Worm (Caenorhabditis elegans): Measurements from ENCODE around the gene C39B10.7.
A peak's percentile ranks its signal among the peaks of the same experiment; 100 is the strongest.

The C39B10.7 gene

DNA sequence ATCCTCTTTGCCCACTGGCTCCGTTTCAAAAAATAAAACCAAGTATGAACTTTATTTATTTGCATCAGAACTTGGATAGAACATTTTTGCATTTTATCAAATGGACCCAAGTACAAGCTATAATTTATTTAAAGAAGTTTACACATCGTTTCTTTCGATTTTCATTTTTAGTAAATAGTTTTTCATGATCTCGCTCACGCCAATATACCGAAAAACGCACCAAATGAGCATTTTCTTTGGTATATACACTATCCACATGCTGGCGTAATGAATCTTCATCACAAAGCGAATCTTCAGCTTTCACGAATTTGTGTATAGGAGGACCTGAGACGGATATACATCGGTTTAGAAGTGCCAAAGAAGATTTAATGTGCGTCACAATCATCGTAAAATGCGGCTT, at the start of gene C39B10.7:
Gene C39B10.7, plus strand, starts transcription at position 301 of the 400 bp plus-strand sequence.
- TF ChIP-seq M03D4.4 (tag; optimal IDR thresholded peaks at IDR 0.05) = no peak
- no peak for TF ChIP-seq ceh-39 (tag; optimal IDR thresholded peaks at IDR 0.05)
- TF ChIP-seq nhr-76 (tag; optimal IDR thresholded peaks at IDR 0.05) = no peak
- TF ChIP-seq cnd-1 (tag; optimal IDR thresholded peaks at IDR 0.05) = no peak
- no peak for TF ChIP-seq sem-2 (GFP tag; optimal IDR thresholded peaks at IDR 0.05)
- TF ChIP-seq drap-1 (GFP tag; optimal IDR thresholded peaks at IDR 0.05) = no peak
- no peak for TF ChIP-seq mls-2 (tag; optimal IDR thresholded peaks at IDR 0.05)
- TF ChIP-seq lin-13 (tag; optimal IDR thresholded peaks at IDR 0.05) = no peak
- no peak for TF ChIP-seq nhr-2 (tag; optimal IDR thresholded peaks at IDR 0.05)
- TF ChIP-seq lin-32 (GFP tag; optimal IDR thresholded peaks at IDR 0.05) = no peak
- TF ChIP-seq unc-120 (tag; optimal IDR thresholded peaks at IDR 0.05; ENCODE audit: poor library complexity, severe bottlenecking) = no peak
- no peak for TF ChIP-seq hlh-1 (tag; optimal IDR thresholded peaks at IDR 0.05)
- TF ChIP-seq mep-1 (tag; optimal IDR thresholded peaks at IDR 0.05) = no peak
- no peak for TF ChIP-seq bed-3 (GFP tag; optimal IDR thresholded peaks at IDR 0.05)
- no peak for TF ChIP-seq ces-1 (GFP tag; optimal IDR thresholded peaks at IDR 0.05)
- no peak for TF ChIP-seq zip-8 (tag; optimal IDR thresholded peaks at IDR 0.05)

DNA sequence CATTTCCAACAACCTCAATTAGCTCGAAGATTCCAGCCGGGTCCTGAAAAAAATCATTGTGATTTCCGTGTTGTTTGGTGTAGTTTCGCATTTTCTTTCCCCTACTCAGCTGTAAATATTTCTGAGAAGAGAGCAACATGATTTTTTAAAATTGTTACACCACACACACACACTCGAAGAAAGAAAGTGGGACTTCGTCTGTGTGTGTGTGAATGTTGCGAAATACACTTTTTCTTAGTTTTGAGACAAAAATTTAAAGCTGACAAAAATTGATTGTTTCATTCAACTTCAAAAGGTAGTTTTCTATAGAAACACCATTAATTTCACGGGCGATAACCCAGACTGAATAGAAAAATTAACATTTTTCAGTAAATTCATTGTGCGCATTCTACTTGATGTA, 48.6 kb upstream of the C39B10.7 start:
- TF ChIP-seq unc-62 (GFP tag; optimal IDR thresholded peaks at IDR 0.05) (no peak), nhr-12 (tag; optimal IDR thresholded peaks at IDR 0.05) (no peak), ceh-39 (tag; optimal IDR thresholded peaks at IDR 0.05) (no peak), cnd-1 (tag; optimal IDR thresholded peaks at IDR 0.05) (no peak), tbx-8 (GFP tag; optimal IDR thresholded peaks at IDR 0.05) (no peak), flh-1 (GFP tag; optimal IDR thresholded peaks at IDR 0.05) (no peak), nhr-76 (tag; optimal IDR thresholded peaks at IDR 0.05) (no peak), elt-3 (tag; optimal IDR thresholded peaks at IDR 0.05) (no peak), hlh-1 (tag; optimal IDR thresholded peaks at IDR 0.05) (no peak), nhr-2 (tag; optimal IDR thresholded peaks at IDR 0.05) (no peak), mls-2 (tag; optimal IDR thresholded peaks at IDR 0.05) (no peak), mab-5 (tag; optimal IDR thresholded peaks at IDR 0.05) (no peak), drap-1 (GFP tag; optimal IDR thresholded peaks at IDR 0.05) (no peak), ceh-83 (GFP tag; optimal IDR thresholded peaks at IDR 0.05) (no peak), ceh-43 (GFP tag; optimal IDR thresholded peaks at IDR 0.05) (no peak), sptf-1 (tag; optimal IDR thresholded peaks at IDR 0.05) (no peak), zip-8 (tag; optimal IDR thresholded peaks at IDR 0.05) (no peak)

DNA sequence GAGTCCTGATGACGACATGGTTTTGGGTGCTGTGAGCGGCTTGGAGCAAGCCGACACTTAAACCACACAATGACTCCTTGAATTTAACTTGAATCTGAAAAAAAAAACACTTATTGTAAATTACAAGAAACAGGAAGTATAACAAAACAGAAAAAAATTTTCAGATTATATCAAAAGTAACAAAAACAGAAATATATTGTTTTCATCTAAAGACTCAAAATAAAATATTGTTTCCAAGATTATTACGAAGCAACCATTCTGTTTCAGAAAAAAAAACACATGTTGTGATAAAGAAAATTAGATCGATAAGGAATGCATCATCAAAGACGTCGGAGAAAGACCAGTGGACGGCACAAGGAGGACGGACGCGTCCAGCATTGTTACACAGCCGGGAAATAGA, 48.1 kb upstream of the C39B10.7 start, which contains the start of gene mig-15:
Gene mig-15, minus strand, starts transcription at position 101 of the 400 bp plus-strand sequence.
- TF ChIP-seq sptf-1 (tag; optimal IDR thresholded peaks at IDR 0.05) = no peak
- no peak for TF ChIP-seq nhr-76 (tag; optimal IDR thresholded peaks at IDR 0.05)
- TF ChIP-seq unc-39 (tag; optimal IDR thresholded peaks at IDR 0.05) = no peak
- no peak for TF ChIP-seq mls-2 (tag; optimal IDR thresholded peaks at IDR 0.05)
- TF ChIP-seq flh-1 (GFP tag; optimal IDR thresholded peaks at IDR 0.05) = no peak
- TF ChIP-seq nhr-12 (tag; optimal IDR thresholded peaks at IDR 0.05) = no peak

DNA sequence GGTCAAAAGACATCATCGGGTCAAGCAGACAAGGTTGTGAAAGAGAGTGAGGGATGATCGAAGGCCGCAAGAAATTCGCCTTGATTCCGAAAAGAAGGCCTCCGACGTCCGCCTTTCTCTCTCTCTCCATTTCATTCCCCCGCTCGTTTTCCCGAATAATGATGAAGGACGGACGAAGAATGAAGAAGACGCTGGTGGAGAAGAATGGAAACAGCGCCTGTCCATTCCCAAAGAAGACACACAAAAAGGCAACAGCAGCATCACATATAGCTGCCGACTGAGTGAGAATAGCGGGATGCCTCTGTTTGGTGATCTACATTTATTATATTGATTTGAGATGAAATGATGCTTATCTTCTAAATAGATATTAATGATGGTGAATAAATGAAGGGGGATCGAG, 47.5 kb upstream of the C39B10.7 start:
- peak; percentile 16 for TF ChIP-seq blmp-1 (tag; optimal IDR thresholded peaks at IDR 0.05)
- TF ChIP-seq snpc-4 (tag; optimal IDR thresholded peaks at IDR 0.05) = no peak
- TF ChIP-seq ham-2 (GFP tag; optimal IDR thresholded peaks at IDR 0.05) = peak; percentile 70

DNA sequence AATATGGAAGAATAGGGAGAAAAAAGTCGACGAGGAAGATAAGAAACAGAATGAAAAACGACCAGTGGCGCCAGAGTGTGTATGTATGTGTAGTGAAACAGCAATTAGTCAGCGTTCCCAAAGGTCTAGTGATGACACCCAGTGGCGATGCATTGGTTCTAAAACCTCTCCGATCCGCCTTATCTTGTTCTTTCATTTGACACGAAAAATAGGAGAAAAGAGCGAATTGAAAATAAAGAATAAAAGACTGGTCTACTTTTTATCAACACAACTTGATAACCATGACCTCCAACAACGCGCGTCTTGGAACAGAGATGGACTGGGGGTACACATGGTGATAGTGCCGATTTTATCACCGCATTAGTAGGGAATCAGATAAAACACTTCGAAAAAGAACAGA, 45.8 kb upstream of the C39B10.7 start:
- no peak for TF ChIP-seq mls-2 (tag; optimal IDR thresholded peaks at IDR 0.05)
- TF ChIP-seq elt-1 (tag; optimal IDR thresholded peaks at IDR 0.05; ENCODE audit: borderline replicate concordance, insufficient read depth) = peak; percentile 56
- no peak for TF ChIP-seq blmp-1 (tag; optimal IDR thresholded peaks at IDR 0.05)

DNA sequence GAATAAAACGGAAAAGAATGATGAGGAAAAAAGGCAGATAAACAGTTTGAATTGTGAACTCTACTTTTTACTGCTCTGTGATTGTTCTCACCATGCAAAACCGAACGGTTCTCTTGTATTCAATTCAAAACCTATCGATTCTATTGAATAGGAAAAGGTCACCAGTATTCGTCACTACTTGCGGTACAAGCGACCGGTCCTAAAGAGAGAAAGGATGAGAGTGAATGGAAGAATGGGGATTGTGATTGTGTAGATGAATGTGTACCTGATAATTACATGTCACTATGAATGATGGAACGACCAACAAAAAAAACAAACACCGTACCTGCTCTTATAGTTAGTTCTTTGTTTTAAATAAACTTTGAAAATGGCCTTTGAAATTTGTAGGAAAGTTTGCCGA, 43.9 kb upstream of the C39B10.7 start:
- TF ChIP-seq ceh-43 (GFP tag; optimal IDR thresholded peaks at IDR 0.05) (no peak), unc-120 (tag; optimal IDR thresholded peaks at IDR 0.05; ENCODE audit: poor library complexity, severe bottlenecking) (no peak), elt-1 (tag; optimal IDR thresholded peaks at IDR 0.05; ENCODE audit: borderline replicate concordance, insufficient read depth) (no peak), blmp-1 (tag; optimal IDR thresholded peaks at IDR 0.05) (no peak), mab-5 (tag; optimal IDR thresholded peaks at IDR 0.05) (no peak), snpc-4 (tag; optimal IDR thresholded peaks at IDR 0.05) (no peak), nhr-237 (tag; optimal IDR thresholded peaks at IDR 0.05) (no peak), mep-1 (tag; optimal IDR thresholded peaks at IDR 0.05) (no peak)
